Fruit fly (Drosophila melanogaster): Measurements from ENCODE around the gene CG4318.

DNA sequence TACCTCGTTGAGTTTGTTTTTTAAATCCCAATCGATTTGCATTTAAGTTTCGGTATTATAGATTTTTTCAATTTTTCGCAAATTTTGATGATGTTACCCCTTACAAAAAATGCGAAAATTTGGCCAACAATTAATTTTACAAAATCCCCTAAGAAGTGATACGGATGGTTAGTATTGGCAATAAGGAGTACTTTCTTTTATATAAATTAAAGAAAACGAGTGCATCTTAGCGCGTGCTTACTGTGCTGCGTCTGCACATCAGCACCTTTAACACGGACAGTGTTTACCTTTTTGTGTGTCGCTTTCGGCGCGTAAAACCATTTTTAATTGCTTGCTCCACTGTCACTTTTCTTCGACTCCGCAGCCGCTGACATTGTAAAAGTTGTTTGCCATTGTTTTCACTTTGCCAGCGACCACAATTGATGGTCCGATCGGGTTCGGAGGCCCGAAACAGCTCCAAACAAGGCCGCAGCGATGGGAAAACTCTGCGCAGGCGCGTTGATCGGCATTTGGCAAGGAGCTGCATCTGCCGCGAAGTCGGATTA lies 40.8 kb downstream of the CG4318 start:
- TF ChIP-seq rn (GFP tag; IDR thresholded peaks at IDR 0.05) (no peak), gl (tag; optimal IDR thresholded peaks at IDR 0.05) (no peak), CG15710 (tag; optimal IDR thresholded peaks at IDR 0.05) (no peak), CG13204 (GFP tag; optimal IDR thresholded peaks at IDR 0.05) (no peak), EcR (GFP tag; optimal IDR thresholded peaks at IDR 0.05) (no peak), CG17806 (tag; optimal IDR thresholded peaks at IDR 0.05) (no peak)

Measured in whole organism, pupa.